Fruit fly (Drosophila melanogaster) Kc167 (cell line): ENCODE measurements around the gene Ocrl.

Experiments used
- Myc ChIP-seq: fragments of >200 bp; optimal IDR thresholded peaks from 2 replicates; lab custom pipeline; 2017; ENCODE audit warnings: missing external identifiers
- Sin3A ChIP-seq: fragments of >200 bp; optimal IDR thresholded peaks from 2 replicates; lab custom pipeline; 2018; ENCODE audit warnings: missing external identifiers
- h ChIP-seq: fragments of >200 bp; optimal IDR thresholded peaks from 3 replicates; lab custom pipeline; 2018; ENCODE audit warnings: missing external identifiers
- insv ChIP-seq: fragments of >200 bp; optimal IDR thresholded peaks from 3 replicates; lab custom pipeline; 2018; ENCODE audit warnings: missing external identifiers
- psq ChIP-seq: fragments of >200 bp; optimal IDR thresholded peaks from 2 replicates; lab custom pipeline; 2017; ENCODE audit warnings: missing external identifiers
- ttk ChIP-seq: sonication (Bioruptor generic); optimal IDR thresholded peaks from 2 replicates; lab custom pipeline; 2017; ENCODE audit warnings: missing external identifiers

DNA sequence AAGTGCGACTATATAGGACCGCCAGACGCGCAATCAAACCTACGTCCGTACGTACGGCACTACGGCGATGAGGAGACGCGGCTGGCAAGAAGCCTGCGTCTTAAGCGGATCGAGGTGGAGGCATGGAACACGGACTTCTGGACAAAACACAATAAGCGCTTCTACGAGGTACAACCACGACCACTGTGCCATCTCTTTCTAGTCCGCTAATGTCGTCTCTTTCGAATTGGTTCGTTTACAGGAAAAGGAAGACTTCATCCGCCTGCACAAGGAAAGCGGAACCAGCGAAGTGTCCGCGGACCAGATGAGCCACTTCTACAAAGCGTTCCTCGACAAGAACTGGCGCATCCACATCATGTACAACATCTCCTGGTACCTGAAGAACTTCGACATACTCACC lies 42.0 kb upstream of the Ocrl start:
- no peak for TF ChIP-seq psq
- no peak for TF ChIP-seq h
- no peak for TF ChIP-seq Sin3A (lab: Kevin White, UChicago)
- TF ChIP-seq insv (lab: Kevin White, UChicago): no peak
- no peak for TF ChIP-seq Myc
- no peak for TF ChIP-seq ttk (lab: Kevin White, UChicago)
